Fruit fly (Drosophila melanogaster) whole organism, embryonic: ENCODE data around the gene Rrp1.

Source experiments
- CG11093 ChIP-seq: fragments of 200-800 bp; sonication (Bioruptor generic); IDR thresholded peaks from 3 replicates; pipeline ENCODE4 v1.3.6; 2022; ENCODE audit warnings: missing biosample characterization, missing genetic modification characterization
- CG12659 ChIP-seq: fragments of 200-800 bp; sonication (Bioruptor generic); optimal IDR thresholded peaks from 3 replicates; lab custom pipeline; 2017; ENCODE audit warnings: mild to moderate bottlenecking, missing biosample characterization, missing genetic modification reagents, missing genetic modification characterization
- CG13894 ChIP-seq: fragments of 200-800 bp; sonication (Bioruptor generic); optimal IDR thresholded peaks from 3 replicates; lab custom pipeline; 2018; ENCODE audit warnings: missing biosample characterization, mild to moderate bottlenecking, missing genetic modification characterization, moderate library complexity
- CG14050 ChIP-seq: fragments of 200-800 bp; sonication (Bioruptor generic); IDR thresholded peaks from 3 replicates; pipeline ENCODE4 v1.3.6; 2022; ENCODE audit warnings: missing biosample characterization, missing genetic modification characterization
- CG15269 ChIP-seq: fragments of 200-800 bp; sonication (Bioruptor generic); optimal IDR thresholded peaks from 2 replicates; lab custom pipeline; 2018; ENCODE audit warnings: missing biosample characterization, mild to moderate bottlenecking, missing genetic modification characterization, moderate library complexity
- CG1602 ChIP-seq: fragments of 200-800 bp; sonication (Bioruptor generic); optimal IDR thresholded peaks from 3 replicates; lab custom pipeline; 2016; ENCODE audit warnings: missing biosample characterization, missing genetic modification characterization
- CG1603 ChIP-seq: fragments of 200-800 bp; sonication (Bioruptor generic); optimal IDR thresholded peaks from 2 replicates; lab custom pipeline; 2019; ENCODE audit warnings: missing biosample characterization, mild to moderate bottlenecking, missing genetic modification characterization, moderate library complexity
- CG17186 ChIP-seq: fragments of 200-800 bp; sonication (Bioruptor generic); optimal IDR thresholded peaks from 3 replicates; lab custom pipeline; 2017; ENCODE audit warnings: missing biosample characterization, missing genetic modification reagents, missing genetic modification characterization
- CG17328 ChIP-seq: fragments of 200-800 bp; sonication (Bioruptor generic); IDR thresholded peaks from 2 replicates; pipeline ENCODE4 v1.3.6; 2022; ENCODE audit warnings: missing biosample characterization, missing genetic modification characterization
- CG17802 ChIP-seq: fragments of 200-800 bp; sonication (Bioruptor generic); optimal IDR thresholded peaks from 2 replicates; lab custom pipeline; 2018; ENCODE audit warnings: missing biosample characterization, mild to moderate bottlenecking, missing genetic modification characterization, moderate library complexity
- CG2712 ChIP-seq: fragments of 200-800 bp; optimal IDR thresholded peaks from 3 replicates; lab custom pipeline; 2019; ENCODE audit warnings: missing biosample characterization, mild to moderate bottlenecking, missing genetic modification characterization, moderate library complexity
- CG34422 ChIP-seq: fragments of 200-800 bp; sonication (Bioruptor generic); IDR thresholded peaks from 3 replicates; pipeline ENCODE4 v1.3.6; 2022; ENCODE audit warnings: missing biosample characterization, missing genetic modification characterization
- CG3847 ChIP-seq: fragments of 200-800 bp; sonication (Bioruptor generic); IDR thresholded peaks from 2 replicates; pipeline ENCODE4 v1.3.6; 2022; ENCODE audit warnings: missing biosample characterization, missing genetic modification characterization
- CG6272 ChIP-seq: fragments of 200-800 bp; sonication (Bioruptor generic); IDR thresholded peaks from 2 replicates; pipeline ENCODE4 v1.3.6; 2022; ENCODE audit warnings: missing biosample characterization, missing genetic modification characterization
- CG7745 ChIP-seq: fragments of 200-800 bp; sonication (Bioruptor generic); optimal IDR thresholded peaks from 2 replicates; lab custom pipeline; 2018; ENCODE audit warnings: missing biosample characterization, mild to moderate bottlenecking, missing genetic modification characterization, moderate library complexity
- CG7839 ChIP-seq: fragments of 200-800 bp; sonication (Bioruptor generic); optimal IDR thresholded peaks from 3 replicates; lab custom pipeline; 2018; ENCODE audit warnings: missing biosample characterization, mild to moderate bottlenecking, missing genetic modification characterization, moderate library complexity
- CG8281 ChIP-seq: fragments of 200-800 bp; sonication (Bioruptor generic); optimal IDR thresholded peaks from 2 replicates; lab custom pipeline; 2018; ENCODE audit warnings: missing biosample characterization, mild to moderate bottlenecking, missing genetic modification characterization, moderate library complexity
- CG8478 ChIP-seq: fragments of >200 bp; optimal IDR thresholded peaks from 2 replicates; lab custom pipeline; 2018
- CG8924 ChIP-seq: fragments of 200-800 bp; optimal IDR thresholded peaks from 3 replicates; lab custom pipeline; 2019; ENCODE audit warnings: missing biosample characterization, mild to moderate bottlenecking, missing genetic modification characterization, moderate library complexity
- CoRest ChIP-seq: fragments of 200-800 bp; sonication (Bioruptor generic); optimal IDR thresholded peaks from 3 replicates; lab custom pipeline; 2018; ENCODE audit warnings: missing biosample characterization, mild to moderate bottlenecking, missing genetic modification characterization, moderate library complexity
- D19A ChIP-seq: fragments of 200-800 bp; optimal IDR thresholded peaks from 3 replicates; lab custom pipeline; 2019; ENCODE audit warnings: missing biosample characterization, mild to moderate bottlenecking, missing genetic modification characterization, moderate library complexity
- Deaf1 ChIP-seq: fragments of 200-800 bp; optimal IDR thresholded peaks from 3 replicates; lab custom pipeline; 2019; ENCODE audit warnings: missing biosample characterization, mild to moderate bottlenecking, missing genetic modification characterization, moderate library complexity
- Drgx ChIP-seq: fragments of 200-800 bp; sonication (Bioruptor generic); IDR thresholded peaks from 2 replicates; pipeline ENCODE4 v1.3.6; 2022; ENCODE audit warnings: missing biosample characterization, missing genetic modification characterization
- E2f2 ChIP-seq: fragments of 200-800 bp; sonication (Bioruptor generic); IDR thresholded peaks from 2 replicates; pipeline ENCODE4 v1.3.6; 2022; ENCODE audit warnings: missing biosample characterization, missing genetic modification characterization
- Gsc ChIP-seq: fragments of 200-800 bp; sonication (Bioruptor generic); IDR thresholded peaks from 2 replicates; pipeline ENCODE4 v1.3.6; 2022; ENCODE audit warnings: missing biosample characterization, missing genetic modification characterization
- Lpt ChIP-seq: fragments of >200 bp; optimal IDR thresholded peaks from 2 replicates; lab custom pipeline; 2018; ENCODE audit warnings: missing biosample characterization, missing genetic modification characterization
- Med ChIP-seq: fragments of 200-800 bp; sonication (Bioruptor generic); peaks from one replicate; lab custom pipeline; 2016; ENCODE audit warnings: missing biosample characterization, missing genetic modification characterization, mild to moderate bottlenecking, inconsistent platforms, moderate library complexity
- Optix ChIP-seq: fragments of 200-800 bp; sonication (Bioruptor generic); IDR thresholded peaks from 3 replicates; pipeline ENCODE4 v1.3.6; 2022; ENCODE audit warnings: missing biosample characterization, missing genetic modification characterization
- Sox100B ChIP-seq: fragments of 200-800 bp; sonication (Bioruptor generic); optimal IDR thresholded peaks from 3 replicates; lab custom pipeline; 2018; ENCODE audit warnings: missing biosample characterization, mild to moderate bottlenecking, missing genetic modification characterization
- Sox102F ChIP-seq: fragments of 200-800 bp; sonication (Bioruptor generic); optimal IDR thresholded peaks from 2 replicates; lab custom pipeline; 2018; ENCODE audit warnings: missing biosample characterization, mild to moderate bottlenecking, missing genetic modification characterization, moderate library complexity
- Taf1 ChIP-seq: fragments of 200-800 bp; sonication (Bioruptor generic); IDR thresholded peaks from 2 replicates; pipeline ENCODE4 v1.3.6; 2022; ENCODE audit warnings: missing biosample characterization, missing genetic modification characterization
- Trl ChIP-seq, 3 experiments: fragments of >200 bp in 2 of 3; fragments of 200-800 bp in 1 of 3; sonication (Bioruptor generic) in 1 of 3; optimal IDR thresholded peaks; 2 replicates in 1 of 3; 3 replicates in 2 of 3; lab custom pipeline; 2016 to 2017; ENCODE audit warnings: missing biosample characterization in 1 of 3, missing genetic modification characterization in 1 of 3
- abd-A ChIP-seq: fragments of 200-800 bp; sonication (Bioruptor generic); optimal IDR thresholded peaks from 3 replicates; lab custom pipeline; 2019; ENCODE audit warnings: missing biosample characterization, mild to moderate bottlenecking, missing genetic modification characterization, moderate library complexity
- ara ChIP-seq: fragments of 200-800 bp; sonication (Bioruptor generic); IDR thresholded peaks from 2 replicates; pipeline ENCODE4 v1.3.6; 2022; ENCODE audit warnings: missing biosample characterization, missing genetic modification characterization
- chinmo ChIP-seq: fragments of 200-800 bp; sonication (Bioruptor generic); IDR thresholded peaks from 4 replicates; pipeline ENCODE4 v1.3.6; 2022; ENCODE audit warnings: missing biosample characterization, missing genetic modification characterization; ENCODE audit not compliant: partially characterized antibody
- dati ChIP-seq: fragments of 200-800 bp; sonication (Bioruptor generic); IDR thresholded peaks from 2 replicates; pipeline ENCODE4 v1.3.6; 2022; ENCODE audit warnings: missing biosample characterization, missing genetic modification characterization
- eve ChIP-seq, 2 experiments: fragments of >200 bp; optimal IDR thresholded peaks; 2 replicates each; lab custom pipeline; 2017; ENCODE audit warnings: missing biosample characterization in 2 of 2, missing genetic modification characterization in 2 of 2
- gfzf ChIP-seq: fragments of 200-800 bp; sonication (Bioruptor generic); optimal IDR thresholded peaks from 2 replicates; lab custom pipeline; 2016; ENCODE audit warnings: missing biosample characterization, mild to moderate bottlenecking, missing genetic modification characterization, moderate library complexity
- hkb ChIP-seq, 2 experiments: fragments of 200-800 bp in 1 of 2; fragments of >200 bp in 1 of 2; sonication (Bioruptor generic) in 1 of 2; IDR thresholded peaks in 1 of 2; optimal IDR thresholded peaks in 1 of 2; 2 replicates each; pipeline versions ENCODE4 v1.3.6 to Lab custom; 2017 to 2022; ENCODE audit warnings: missing biosample characterization in 1 of 2, missing genetic modification characterization in 1 of 2
- ken ChIP-seq: fragments of 200-800 bp; sonication (Bioruptor generic); IDR thresholded peaks from 3 replicates; pipeline ENCODE4 v1.3.6; 2022; ENCODE audit warnings: missing biosample characterization, missing genetic modification characterization
- lilli ChIP-seq: fragments of 200-800 bp; sonication (Bioruptor generic); optimal IDR thresholded peaks from 3 replicates; lab custom pipeline; 2016; ENCODE audit warnings: missing biosample characterization, missing genetic modification characterization
- lmd ChIP-seq: fragments of 200-800 bp; sonication (Bioruptor generic); IDR thresholded peaks from 2 replicates; pipeline ENCODE4 v1.3.6; 2022; ENCODE audit warnings: missing biosample characterization, missing genetic modification characterization
- nerfin-1 ChIP-seq: fragments of 200-800 bp; sonication (Bioruptor generic); optimal IDR thresholded peaks from 3 replicates; lab custom pipeline; 2019; ENCODE audit warnings: missing biosample characterization, mild to moderate bottlenecking, missing genetic modification characterization, moderate library complexity
- nom ChIP-seq: fragments of 200-800 bp; sonication (Bioruptor generic); optimal IDR thresholded peaks from 2 replicates; lab custom pipeline; 2017; ENCODE audit warnings: missing biosample characterization, missing genetic modification characterization, mild to moderate bottlenecking, moderate library complexity, missing genetic modification reagents
- ranshi ChIP-seq: fragments of 200-800 bp; sonication (Bioruptor generic); IDR thresholded peaks from 2 replicates; pipeline ENCODE4 v1.3.6; 2022; ENCODE audit warnings: missing biosample characterization, missing genetic modification characterization
- ro ChIP-seq: fragments of 200-800 bp; sonication (Bioruptor generic); IDR thresholded peaks from 2 replicates; pipeline ENCODE4 v1.3.6; 2022; ENCODE audit warnings: missing biosample characterization, missing genetic modification characterization
- row ChIP-seq: fragments of 200-800 bp; sonication (Bioruptor generic); IDR thresholded peaks from 3 replicates; pipeline ENCODE4 v1.3.6; 2022; ENCODE audit warnings: missing biosample characterization, missing genetic modification characterization
- sd ChIP-seq: fragments of 200-800 bp; sonication (Bioruptor generic); optimal IDR thresholded peaks from 3 replicates; lab custom pipeline; 2018; ENCODE audit warnings: missing biosample characterization, mild to moderate bottlenecking, missing genetic modification characterization, moderate library complexity
- sens ChIP-seq: fragments of 200-800 bp; sonication (Bioruptor generic); peaks from one replicate; lab custom pipeline; 2016; ENCODE audit warnings: missing biosample characterization, missing genetic modification characterization
- sob ChIP-seq: fragments of 200-800 bp; sonication (Bioruptor generic); IDR thresholded peaks from 2 replicates; pipeline ENCODE4 v1.3.6; 2022; ENCODE audit warnings: missing biosample characterization, missing genetic modification characterization
- usp ChIP-seq: fragments of >200 bp; optimal IDR thresholded peaks from 2 replicates; lab custom pipeline; 2017; ENCODE audit warnings: missing biosample characterization, missing genetic modification characterization
- zf30C ChIP-seq: fragments of 200-800 bp; sonication (Bioruptor generic); optimal IDR thresholded peaks from 3 replicates; lab custom pipeline; 2018; ENCODE audit warnings: missing biosample characterization, mild to moderate bottlenecking, missing genetic modification characterization

Rrp1 gene

dm6 chr2L:3004601-3005000 is 32.3 kb upstream of the Rrp1 start:
- TF ChIP-seq zf30C (GFP tag; lab: Kevin White, UChicago), result peak; percentile 30
- TF ChIP-seq CG2712, result peak; percentile 1
- no peak for TF ChIP-seq usp (GFP tag; lab: Kevin White, UChicago)
- TF ChIP-seq ara (GFP tag; lab: Robert Waterston, UW), result 0 out of 2 replicates have a peak, but pooled peaks have one; percentile 27
- TF ChIP-seq CG1603, result peak; percentile 26
- no peak for TF ChIP-seq CG6272 (GFP tag; lab: Robert Waterston, UW)
- TF ChIP-seq Med (GFP tag; lab: Kevin White, UChicago), result peak; percentile 77
- TF ChIP-seq CG8924, result no peak
- no peak for TF ChIP-seq hkb (optimal IDR thresholded peaks at IDR 0.05; lab: Kevin White, UChicago)
- TF ChIP-seq hkb (GFP tag; IDR thresholded peaks at IDR 0.05; lab: Robert Waterston, UW), result no peak
- TF ChIP-seq CG15269 (tag; lab: Kevin White, UChicago), result no peak
- peak; percentile 52 for TF ChIP-seq sd (tag; lab: Kevin White, UChicago)
- TF ChIP-seq sens (GFP tag; lab: Kevin White, UChicago), result peak; percentile 58
- TF ChIP-seq Gsc, result no peak
- no peak for TF ChIP-seq nerfin-1
- peak; percentile 20; the same call in 1 of the 3 replicates for TF ChIP-seq row (GFP tag; lab: Robert Waterston, UW)
- TF ChIP-seq CG7839 (tag; lab: Kevin White, UChicago), result no peak
- TF ChIP-seq CG11093 (GFP tag; lab: Robert Waterston, UW), result no peak; the same call in 2 of the 3 replicates
- TF ChIP-seq gfzf (GFP tag; lab: Kevin White, UChicago), result no peak
- 0 out of 2 replicates have a peak, but pooled peaks have one; percentile 22 for TF ChIP-seq CG17328 (GFP tag; lab: Robert Waterston, UW)
- TF ChIP-seq Lpt (GFP tag; lab: Kevin White, UChicago), result no peak
- TF ChIP-seq Drgx (GFP tag; lab: Robert Waterston, UW), result 0 out of 2 replicates have a peak, but pooled peaks have one; percentile 15
- TF ChIP-seq ken (GFP tag; lab: Robert Waterston, UW), result 0 out of 3 replicates have a peak, but pooled peaks have one; percentile 29
- no peak for TF ChIP-seq abd-A (tag; lab: Kevin White, UChicago)
- TF ChIP-seq Sox100B (GFP tag; lab: Kevin White, UChicago), result no peak
- TF ChIP-seq CG17802, result no peak
- TF ChIP-seq Optix, result no peak
- TF ChIP-seq CG7745 (tag; lab: Kevin White, UChicago), result no peak
- TF ChIP-seq chinmo (GFP tag; lab: Robert Waterston, UW), result no peak
- peak; percentile 25 for TF ChIP-seq nom (GFP tag; lab: Kevin White, UChicago)
- TF ChIP-seq CG34422 (GFP tag; lab: Robert Waterston, UW), result 0 out of 3 replicates have a peak, but pooled peaks have one; percentile 20

- TF ChIP-seq CG8478, result no peak
- no peak for TF ChIP-seq ro (GFP tag; lab: Robert Waterston, UW)
- no peak for TF ChIP-seq CG13894 (tag; lab: Kevin White, UChicago)
- no peak for TF ChIP-seq E2f2 (GFP tag; lab: Robert Waterston, UW)
- TF ChIP-seq dati (GFP tag; lab: Robert Waterston, UW), result no peak
- TF ChIP-seq Trl (optimal IDR thresholded peaks at IDR 0.05; lab: Kevin White, UChicago), result no peak
- no peak for TF ChIP-seq Trl (GFP tag; optimal IDR thresholded peaks at IDR 0.05; lab: Kevin White, UChicago)
- peak; percentile 86 for TF ChIP-seq Sox102F
- no peak for TF ChIP-seq ranshi (GFP tag; lab: Robert Waterston, UW)
- TF ChIP-seq CoRest, result peak; percentile 54
- no peak for TF ChIP-seq CG3847
- TF ChIP-seq CG1602 (GFP tag; lab: Kevin White, UChicago), result no peak
- TF ChIP-seq sob (GFP tag; lab: Robert Waterston, UW), result no peak
- TF ChIP-seq CG8281, result peak; percentile 15
- TF ChIP-seq CG12659, result peak; percentile 57
- no peak for TF ChIP-seq Taf1 (GFP tag; lab: Robert Waterston, UW)
- TF ChIP-seq CG14050, result 0 out of 3 replicates have a peak, but pooled peaks have one; percentile 21
- TF ChIP-seq eve (GFP tag; optimal IDR thresholded peaks at IDR 0.05; lab: Kevin White, UChicago), result no peak
- TF ChIP-seq CG17186 (GFP tag; lab: Kevin White, UChicago), result peak; percentile 2
- TF ChIP-seq lilli (GFP tag; lab: Kevin White, UChicago), result no peak
- no peak for TF ChIP-seq Deaf1 (tag; lab: Kevin White, UChicago)
- TF ChIP-seq D19A (tag; lab: Kevin White, UChicago), result peak; percentile 87
- TF ChIP-seq lmd (GFP tag; lab: Robert Waterston, UW), result peak; percentile 54
Measured at dm6 chr2L:3003399-3003798, 31.1 kb upstream of the Rrp1 start.
